Worm (Caenorhabditis elegans) whole organism, early embryonic: ENCODE data around the gene let-756.
A peak's percentile ranks its signal among the peaks of the same experiment; 100 is the strongest.

ENCODE experiments used
- B0310.2 ChIP-seq: sonication (generic microtip); optimal IDR thresholded peaks from 2 replicates; lab custom pipeline; 2016; ENCODE audit warnings: mild to moderate bottlenecking, missing genetic modification characterization, missing compliant biosample characterization
- F13C5.2 ChIP-seq: sonication (generic microtip); optimal IDR thresholded peaks from 2 replicates; lab custom pipeline; 2017; ENCODE audit warnings: mild to moderate bottlenecking, missing genetic modification characterization, inconsistent platforms, missing compliant biosample characterization
- aly-1 ChIP-seq: sonication (generic microtip); optimal IDR thresholded peaks from 2 replicates; lab custom pipeline; 2016; ENCODE audit warnings: missing genetic modification characterization, missing compliant biosample characterization
- ama-1 ChIP-seq: fragments of 150-350 bp; optimal IDR thresholded peaks from 2 replicates; lab custom pipeline; 2014
- ceh-13 ChIP-seq: fragments of 200-800 bp; sonication (Bioruptor generic); optimal IDR thresholded peaks from 2 replicates; lab custom pipeline; 2018; ENCODE audit warnings: mild to moderate bottlenecking, missing genetic modification characterization, missing compliant biosample characterization
- ceh-36 ChIP-seq: sonication (generic microtip); optimal IDR thresholded peaks from 2 replicates; lab custom pipeline; 2016; ENCODE audit warnings: missing genetic modification characterization, inconsistent platforms, missing compliant biosample characterization
- ets-7 ChIP-seq: sonication (generic microtip); optimal IDR thresholded peaks from 2 replicates; lab custom pipeline; 2016; ENCODE audit warnings: missing genotype, missing genetic modification characterization, missing compliant biosample characterization
- flt-1 ChIP-seq: fragments of 200-800 bp; sonication (Bioruptor generic); IDR thresholded peaks from 2 replicates; pipeline ENCODE4 v1.3.6; 2022; ENCODE audit warnings: missing genetic modification characterization, missing compliant biosample characterization
- hmbx-1 ChIP-seq: sonication (generic microtip); optimal IDR thresholded peaks from 2 replicates; lab custom pipeline; 2016; ENCODE audit warnings: mild to moderate bottlenecking, missing genetic modification characterization, missing compliant biosample characterization
- hmg-4 ChIP-seq: fragments of 200-800 bp; sonication (Bioruptor generic); optimal IDR thresholded peaks from 2 replicates; lab custom pipeline; 2018; ENCODE audit warnings: mild to moderate bottlenecking, missing genetic modification characterization, missing compliant biosample characterization
- hnd-1 ChIP-seq: sonication (generic microtip); optimal IDR thresholded peaks from 2 replicates; lab custom pipeline; 2016; ENCODE audit warnings: missing genetic modification characterization, missing compliant biosample characterization
- pes-1 ChIP-seq: fragments of 200-800 bp; sonication (Bioruptor generic); IDR thresholded peaks from 2 replicates; pipeline ENCODE4 v1.3.6; 2022; ENCODE audit warnings: missing genetic modification reagents, missing genetic modification characterization, missing compliant biosample characterization
- scrt-1 ChIP-seq: fragments of 200-800 bp; sonication (Bioruptor generic); IDR thresholded peaks from 2 replicates; pipeline ENCODE4 v1.3.6; 2022; ENCODE audit warnings: missing genetic modification characterization, missing compliant biosample characterization
- sea-1 ChIP-seq: fragments of 200-800 bp; sonication (Bioruptor generic); conservative IDR thresholded peaks from 2 replicates; pipeline ENCODE4 v1.3.6; 2022; ENCODE audit warnings: missing genetic modification characterization, missing compliant biosample characterization
- tbx-11 ChIP-seq: fragments of 200-800 bp; sonication (Bioruptor generic); IDR thresholded peaks from 2 replicates; pipeline ENCODE4 v1.3.6; 2022; ENCODE audit warnings: missing genetic modification characterization, missing compliant biosample characterization
- tbx-37 ChIP-seq: fragments of 200-800 bp; sonication (Bioruptor generic); conservative IDR thresholded peaks from 2 replicates; pipeline ENCODE4 v1.3.6; 2022; ENCODE audit warnings: missing genetic modification reagents, missing genetic modification characterization, missing compliant biosample characterization
- tra-4 ChIP-seq: sonication (generic microtip); optimal IDR thresholded peaks from 2 replicates; lab custom pipeline; 2017; ENCODE audit warnings: missing genetic modification characterization, missing compliant biosample characterization

The let-756 gene

ce11 chrIII:6450596-6450995 is 43.7 kb downstream of the let-756 start, which contains the start of gene T26A5.6:
TSS of gene T26A5.6 (minus strand) at chrIII:6450696.
- TF ChIP-seq tbx-11 (no peak), hnd-1 (tag; lab: Kevin White, UChicago) (no peak), sea-1 (GFP tag; lab: Robert Waterston, UW) (no peak), flt-1 (GFP tag; lab: Robert Waterston, UW) (no peak), B0310.2 (tag; lab: Kevin White, UChicago) (no peak), ets-7 (no peak), tbx-37 (GFP tag; lab: Robert Waterston, UW) (no peak), ceh-36 (tag; lab: Kevin White, UChicago) (no peak), tra-4 (no peak), hmbx-1 (tag; lab: Kevin White, UChicago) (no peak), pes-1 (GFP tag; lab: Robert Waterston, UW) (no peak), F13C5.2 (tag; lab: Kevin White, UChicago) (no peak), ama-1 (lab: Kevin White, UChicago) (no peak), ceh-13 (GFP tag; lab: Kevin White, UChicago) (no peak), scrt-1 (no peak), hmg-4 (GFP tag; lab: Kevin White, UChicago) (no peak), aly-1 (tag; lab: Kevin White, UChicago) (no peak)

ce11 chrIII:6452278-6452677 is 45.3 kb downstream of the let-756 start, which contains the start of gene set-1:
TSS of gene set-1 (minus strand) at chrIII:6452378.
- TF ChIP-seq hmbx-1 (tag; lab: Kevin White, UChicago) (no peak), ama-1 (lab: Kevin White, UChicago) (no peak), ceh-13 (GFP tag; lab: Kevin White, UChicago) (no peak), ets-7 (no peak), tbx-11 (no peak), tra-4 (no peak), tbx-37 (GFP tag; lab: Robert Waterston, UW) (no peak), F13C5.2 (tag; lab: Kevin White, UChicago) (no peak), hnd-1 (tag; lab: Kevin White, UChicago) (no peak), pes-1 (GFP tag; lab: Robert Waterston, UW) (no peak), ceh-36 (tag; lab: Kevin White, UChicago) (no peak), sea-1 (GFP tag; lab: Robert Waterston, UW) (no peak), hmg-4 (GFP tag; lab: Kevin White, UChicago) (no peak), B0310.2 (tag; lab: Kevin White, UChicago) (no peak), scrt-1 (no peak), flt-1 (GFP tag; lab: Robert Waterston, UW) (no peak), aly-1 (tag; lab: Kevin White, UChicago) (no peak)

DNA sequence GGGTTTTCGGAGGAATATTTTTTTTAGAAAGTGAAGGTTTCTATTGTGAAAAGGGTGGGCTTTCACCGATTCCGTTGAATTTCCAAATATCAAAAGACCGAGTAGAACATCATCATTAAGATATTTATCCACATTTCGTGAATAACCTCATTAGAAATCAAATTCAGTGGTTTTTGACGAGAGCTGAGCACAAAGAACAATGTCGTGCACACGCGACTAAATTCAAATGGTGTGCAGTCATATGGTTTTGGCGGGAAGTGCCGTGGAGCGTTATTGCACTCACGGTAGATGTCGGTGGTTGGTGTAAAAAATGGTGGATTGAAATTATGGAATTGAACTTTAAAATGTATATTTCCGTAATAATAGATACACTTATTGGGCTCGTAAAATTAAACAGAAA is 45.8 kb downstream of the let-756 start:
- TF ChIP-seq tra-4 (no peak), aly-1 (tag; lab: Kevin White, UChicago) (no peak), hnd-1 (tag; lab: Kevin White, UChicago) (no peak), sea-1 (GFP tag; lab: Robert Waterston, UW) (no peak), tbx-11 (no peak), flt-1 (GFP tag; lab: Robert Waterston, UW) (no peak), tbx-37 (GFP tag; lab: Robert Waterston, UW) (no peak), ceh-36 (tag; lab: Kevin White, UChicago) (no peak), ceh-13 (GFP tag; lab: Kevin White, UChicago) (no peak), hmg-4 (GFP tag; lab: Kevin White, UChicago) (no peak), B0310.2 (tag; lab: Kevin White, UChicago) (no peak), ama-1 (lab: Kevin White, UChicago) (no peak)

DNA sequence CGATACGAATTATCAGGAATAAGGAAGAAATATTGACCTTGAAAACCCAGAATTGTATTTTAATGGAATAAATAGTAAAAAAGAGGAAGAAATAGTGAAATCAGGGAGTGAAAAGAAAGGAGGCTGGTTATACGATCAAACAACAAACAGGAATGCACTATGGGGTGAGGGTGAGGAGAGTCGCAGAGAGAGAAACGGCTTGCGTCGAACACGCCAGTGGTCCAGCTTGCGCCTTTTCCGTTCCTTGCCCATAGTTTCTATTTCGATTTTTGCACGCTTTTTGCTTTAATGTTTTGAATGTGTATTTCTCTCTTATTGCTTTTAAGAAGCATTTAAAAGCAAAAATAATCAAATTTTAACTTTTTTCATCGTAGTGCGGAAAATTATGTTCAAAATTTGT is 46.7 kb downstream of the let-756 start:
- peak; percentile 37 for TF ChIP-seq ceh-36 (tag; lab: Kevin White, UChicago)
- peak; percentile 83 for TF ChIP-seq F13C5.2 (tag; lab: Kevin White, UChicago)
- TF ChIP-seq flt-1 (GFP tag; lab: Robert Waterston, UW) = 0 out of 2 replicates have a peak, but pooled peaks have one; percentile 42
- TF ChIP-seq ceh-13 (GFP tag; lab: Kevin White, UChicago) = no peak
- no peak for TF ChIP-seq scrt-1
- no peak for TF ChIP-seq aly-1 (tag; lab: Kevin White, UChicago)
- peak; percentile 62 for TF ChIP-seq hmg-4 (GFP tag; lab: Kevin White, UChicago)
- peak; percentile 64; the same call in 1 of the 2 replicates for TF ChIP-seq sea-1 (GFP tag; lab: Robert Waterston, UW)
- peak; percentile 28 for TF ChIP-seq hnd-1 (tag; lab: Kevin White, UChicago)
- peak; percentile 70 for TF ChIP-seq pes-1 (GFP tag; lab: Robert Waterston, UW)
- peak; percentile 38; the same call in 1 of the 2 replicates for TF ChIP-seq tbx-11
- no peak for TF ChIP-seq hmbx-1 (tag; lab: Kevin White, UChicago)
- 0 out of 2 replicates have a peak, but pooled peaks have one; percentile 46 for TF ChIP-seq tbx-37 (GFP tag; lab: Robert Waterston, UW)
- peak; percentile 65 for TF ChIP-seq ets-7
- peak; percentile 39 for TF ChIP-seq B0310.2 (tag; lab: Kevin White, UChicago)
- no peak for TF ChIP-seq tra-4
- no peak for TF ChIP-seq ama-1 (lab: Kevin White, UChicago)

ce11 chrIII:6454183-6454582 is 47.3 kb downstream of the let-756 start, which contains the start of gene jhdm-1:
TSS of gene jhdm-1 (plus strand) at chrIII:6454483.
- TF ChIP-seq hnd-1 (tag; lab: Kevin White, UChicago) (no peak), tra-4 (no peak), aly-1 (tag; lab: Kevin White, UChicago) (no peak), B0310.2 (tag; lab: Kevin White, UChicago) (no peak), tbx-37 (GFP tag; lab: Robert Waterston, UW) (no peak), ama-1 (lab: Kevin White, UChicago) (no peak), flt-1 (GFP tag; lab: Robert Waterston, UW) (no peak), tbx-11 (no peak), ets-7 (no peak), ceh-36 (tag; lab: Kevin White, UChicago) (no peak), scrt-1 (no peak), F13C5.2 (tag; lab: Kevin White, UChicago) (no peak), sea-1 (GFP tag; lab: Robert Waterston, UW) (no peak), hmg-4 (GFP tag; lab: Kevin White, UChicago) (no peak), pes-1 (GFP tag; lab: Robert Waterston, UW) (no peak), ceh-13 (GFP tag; lab: Kevin White, UChicago) (no peak), hmbx-1 (tag; lab: Kevin White, UChicago) (no peak)
